Fruit fly (Drosophila melanogaster) whole organism, embryonic: Measurements from ENCODE around the gene pyd.

Experiments
- Abd-B ChIP-seq: fragments of 200-800 bp; sonication (Bioruptor generic); optimal IDR thresholded peaks from 2 replicates; lab custom pipeline; 2018; ENCODE audit warnings: missing biosample characterization, mild to moderate bottlenecking, missing genetic modification characterization, moderate library complexity
- Atf-2 ChIP-seq: fragments of 200-800 bp; sonication (Bioruptor generic); optimal IDR thresholded peaks from 2 replicates; lab custom pipeline; 2016; ENCODE audit warnings: missing biosample characterization, missing genetic modification characterization
- Atf3 ChIP-seq: fragments of 200-800 bp; sonication (Bioruptor generic); optimal IDR thresholded peaks from 3 replicates; lab custom pipeline; 2016; ENCODE audit warnings: missing biosample characterization, missing genetic modification characterization
- CG10431 ChIP-seq: fragments of 200-800 bp; sonication (Bioruptor generic); optimal IDR thresholded peaks from 3 replicates; lab custom pipeline; 2018; ENCODE audit warnings: missing biosample characterization, mild to moderate bottlenecking, missing genetic modification characterization
- CG11247 ChIP-seq: fragments of 200-800 bp; sonication (Bioruptor generic); IDR thresholded peaks from 2 replicates; pipeline ENCODE4 v1.3.6; 2022; ENCODE audit warnings: missing biosample characterization, missing genetic modification characterization
- CG11504 ChIP-seq: fragments of 200-800 bp; sonication (Bioruptor generic); optimal IDR thresholded peaks from 3 replicates; lab custom pipeline; 2019; ENCODE audit warnings: missing biosample characterization, mild to moderate bottlenecking, missing genetic modification characterization, moderate library complexity
- CG11560 ChIP-seq: fragments of 200-800 bp; sonication (Bioruptor generic); IDR thresholded peaks from 3 replicates; pipeline ENCODE4 v1.3.6; 2022; ENCODE audit warnings: missing biosample characterization, missing genetic modification characterization
- CG11723 ChIP-seq: fragments of 200-800 bp; sonication (Bioruptor generic); optimal IDR thresholded peaks from 2 replicates; lab custom pipeline; 2017; ENCODE audit warnings: missing biosample characterization, mild to moderate bottlenecking, missing genetic modification characterization
- CG1233 ChIP-seq: fragments of 200-800 bp; sonication (Bioruptor generic); optimal IDR thresholded peaks from 4 replicates; lab custom pipeline; 2018; ENCODE audit warnings: missing biosample characterization, mild to moderate bottlenecking, missing genetic modification characterization
- CG12391 ChIP-seq: fragments of 200-800 bp; sonication (Bioruptor generic); optimal IDR thresholded peaks from 3 replicates; lab custom pipeline; 2018; ENCODE audit warnings: missing biosample characterization, mild to moderate bottlenecking, missing genetic modification characterization, moderate library complexity
- CG15601 ChIP-seq: fragments of 200-800 bp; sonication (Bioruptor generic); optimal IDR thresholded peaks from 3 replicates; lab custom pipeline; 2019; ENCODE audit warnings: missing biosample characterization, mild to moderate bottlenecking, missing genetic modification characterization, moderate library complexity
- CG17186 ChIP-seq: fragments of 200-800 bp; sonication (Bioruptor generic); optimal IDR thresholded peaks from 3 replicates; lab custom pipeline; 2017; ENCODE audit warnings: missing biosample characterization, missing genetic modification reagents, missing genetic modification characterization
- CG17328 ChIP-seq: fragments of 200-800 bp; sonication (Bioruptor generic); IDR thresholded peaks from 2 replicates; pipeline ENCODE4 v1.3.6; 2022; ENCODE audit warnings: missing biosample characterization, missing genetic modification characterization
- CG2129 ChIP-seq: fragments of 200-800 bp; sonication (Bioruptor generic); IDR thresholded peaks from 2 replicates; pipeline ENCODE4 v1.3.6; 2022; ENCODE audit warnings: missing biosample characterization, missing genetic modification characterization; ENCODE audit not compliant: partially characterized antibody
- CG3163 ChIP-seq: fragments of 200-800 bp; sonication (Bioruptor generic); optimal IDR thresholded peaks from 3 replicates; lab custom pipeline; 2016; ENCODE audit warnings: missing biosample characterization, missing genetic modification characterization
- CG32532 ChIP-seq: fragments of 200-800 bp; sonication (Bioruptor generic); IDR thresholded peaks from 2 replicates; pipeline ENCODE4 v1.3.6; 2022; ENCODE audit warnings: missing biosample characterization, missing genetic modification characterization
- CG33213 ChIP-seq: fragments of 200-800 bp; sonication (Bioruptor generic); optimal IDR thresholded peaks from 3 replicates; lab custom pipeline; 2016; ENCODE audit warnings: missing biosample characterization, missing genetic modification characterization
- CG43689 ChIP-seq: fragments of 200-800 bp; sonication (Bioruptor generic); IDR thresholded peaks from 2 replicates; pipeline ENCODE4 v1.3.6; 2022; ENCODE audit warnings: missing biosample characterization, missing genetic modification characterization
- CG7987 ChIP-seq: fragments of 200-800 bp; sonication (Bioruptor generic); optimal IDR thresholded peaks from 2 replicates; lab custom pipeline; 2018; ENCODE audit warnings: missing biosample characterization, mild to moderate bottlenecking, missing genetic modification characterization, moderate library complexity
- CG9876 ChIP-seq: fragments of 200-800 bp; sonication (Bioruptor generic); optimal IDR thresholded peaks from 2 replicates; lab custom pipeline; 2016; ENCODE audit warnings: missing biosample characterization, missing genetic modification characterization
- ERR ChIP-seq: fragments of 200-800 bp; sonication (Bioruptor generic); optimal IDR thresholded peaks from 2 replicates; lab custom pipeline; 2016; ENCODE audit warnings: missing biosample characterization, missing genetic modification characterization
- GATAe ChIP-seq: fragments of 200-800 bp; sonication (Bioruptor generic); conservative IDR thresholded peaks from 2 replicates; pipeline ENCODE4 v1.3.6; 2022; ENCODE audit warnings: missing biosample characterization, missing genetic modification characterization
- Ravus ChIP-seq: fragments of 200-800 bp; sonication (Bioruptor generic); IDR thresholded peaks from 2 replicates; pipeline ENCODE4 v1.3.6; 2022; ENCODE audit warnings: missing biosample characterization, missing genetic modification characterization
- Sox100B ChIP-seq: fragments of 200-800 bp; sonication (Bioruptor generic); optimal IDR thresholded peaks from 3 replicates; lab custom pipeline; 2018; ENCODE audit warnings: missing biosample characterization, mild to moderate bottlenecking, missing genetic modification characterization
- ab ChIP-seq: fragments of 200-800 bp; sonication (Bioruptor generic); optimal IDR thresholded peaks from 2 replicates; lab custom pipeline; 2016; ENCODE audit warnings: missing biosample characterization, missing genetic modification characterization
- amos ChIP-seq: fragments of 200-800 bp; sonication (Bioruptor generic); IDR thresholded peaks from 2 replicates; pipeline ENCODE4 v1.3.6; 2022; ENCODE audit warnings: missing biosample characterization, missing genetic modification characterization; ENCODE audit not compliant: partially characterized antibody
- br ChIP-seq: fragments of >200 bp; optimal IDR thresholded peaks from 2 replicates; lab custom pipeline; 2017
- bsh ChIP-seq, 2 experiments: fragments of 200-800 bp; sonication (Bioruptor generic); optimal IDR thresholded peaks; 2 replicates each; lab custom pipeline; 2017 to 2018; ENCODE audit warnings: mild to moderate bottlenecking in 2 of 2, missing biosample characterization in 2 of 2, missing genetic modification characterization in 2 of 2, moderate library complexity in 1 of 2
- caup ChIP-seq: fragments of 200-800 bp; sonication (Bioruptor generic); optimal IDR thresholded peaks from 3 replicates; lab custom pipeline; 2017; ENCODE audit warnings: missing biosample characterization, mild to moderate bottlenecking, missing genetic modification characterization, moderate library complexity; ENCODE audit not compliant: severe bottlenecking
- dmrt99B ChIP-seq: fragments of 200-800 bp; sonication (Bioruptor generic); optimal IDR thresholded peaks from 2 replicates; lab custom pipeline; 2018; ENCODE audit warnings: missing biosample characterization, mild to moderate bottlenecking, missing genetic modification characterization, moderate library complexity
- ewg ChIP-seq: fragments of 200-800 bp; sonication (Bioruptor generic); optimal IDR thresholded peaks from 3 replicates; lab custom pipeline; 2017; ENCODE audit warnings: mild to moderate bottlenecking, missing biosample characterization, missing genetic modification reagents, missing genetic modification characterization
- gce ChIP-seq: fragments of 200-800 bp; sonication (Bioruptor generic); IDR thresholded peaks from 3 replicates; pipeline ENCODE4 v1.3.6; 2022; ENCODE audit warnings: missing biosample characterization, missing genetic modification characterization
- gcm ChIP-seq: fragments of 200-800 bp; sonication (Bioruptor generic); optimal IDR thresholded peaks from 2 replicates; lab custom pipeline; 2019; ENCODE audit warnings: missing biosample characterization, mild to moderate bottlenecking, missing genetic modification characterization, moderate library complexity
- hb ChIP-seq: fragments of 200-800 bp; sonication (Bioruptor generic); IDR thresholded peaks from 3 replicates; pipeline ENCODE4 v1.3.6; 2022; ENCODE audit warnings: missing biosample characterization, missing genetic modification characterization; ENCODE audit not compliant: partially characterized antibody
- hkb ChIP-seq, 2 experiments: fragments of 200-800 bp in 1 of 2; fragments of >200 bp in 1 of 2; sonication (Bioruptor generic) in 1 of 2; IDR thresholded peaks in 1 of 2; optimal IDR thresholded peaks in 1 of 2; 2 replicates each; pipeline versions ENCODE4 v1.3.6 to Lab custom; 2017 to 2022; ENCODE audit warnings: missing biosample characterization in 1 of 2, missing genetic modification characterization in 1 of 2
- jigr1 ChIP-seq: fragments of 200-800 bp; sonication (Bioruptor generic); IDR thresholded peaks from 3 replicates; pipeline ENCODE4 v1.3.6; 2022; ENCODE audit warnings: missing biosample characterization, missing genetic modification characterization
- ken ChIP-seq: fragments of 200-800 bp; sonication (Bioruptor generic); IDR thresholded peaks from 3 replicates; pipeline ENCODE4 v1.3.6; 2022; ENCODE audit warnings: missing biosample characterization, missing genetic modification characterization
- lab ChIP-seq: fragments of 200-800 bp; sonication (Bioruptor generic); optimal IDR thresholded peaks from 3 replicates; lab custom pipeline; 2017; ENCODE audit warnings: missing biosample characterization, missing genetic modification characterization, mild to moderate bottlenecking, moderate library complexity, missing genetic modification reagents
- pfk ChIP-seq: fragments of 200-800 bp; sonication (Bioruptor generic); optimal IDR thresholded peaks from 2 replicates; lab custom pipeline; 2018; ENCODE audit warnings: missing biosample characterization, mild to moderate bottlenecking, missing genetic modification characterization, moderate library complexity
- rib ChIP-seq: fragments of 200-800 bp; sonication (Bioruptor generic); IDR thresholded peaks from 2 replicates; pipeline ENCODE4 v1.3.6; 2022; ENCODE audit warnings: missing biosample characterization, missing genetic modification characterization
- slou ChIP-seq: fragments of 200-800 bp; sonication (Bioruptor generic); optimal IDR thresholded peaks from 3 replicates; lab custom pipeline; 2016; ENCODE audit warnings: missing biosample characterization, missing genetic modification characterization
- stwl ChIP-seq: fragments of 200-800 bp; sonication (Bioruptor generic); optimal IDR thresholded peaks from 3 replicates; lab custom pipeline; 2018; ENCODE audit warnings: missing biosample characterization, mild to moderate bottlenecking, missing genetic modification characterization, moderate library complexity
- tap ChIP-seq: fragments of 200-800 bp; optimal IDR thresholded peaks from 3 replicates; lab custom pipeline; 2019; ENCODE audit warnings: missing biosample characterization, mild to moderate bottlenecking, missing genetic modification characterization, moderate library complexity
- vvl ChIP-seq: fragments of 200-800 bp; sonication (Bioruptor generic); IDR thresholded peaks from 2 replicates; pipeline ENCODE4 v1.3.6; 2022; ENCODE audit warnings: missing biosample characterization, missing genetic modification characterization
- wek ChIP-seq: fragments of 200-800 bp; sonication (Bioruptor generic); optimal IDR thresholded peaks from 3 replicates; lab custom pipeline; 2018; ENCODE audit warnings: missing biosample characterization, mild to moderate bottlenecking, missing genetic modification characterization, moderate library complexity
- zfh1 ChIP-seq: fragments of 200-800 bp; sonication (Bioruptor generic); IDR thresholded peaks from 3 replicates; pipeline ENCODE4 v1.3.6; 2022; ENCODE audit warnings: missing biosample characterization, missing genetic modification characterization

The pyd gene

DNA sequence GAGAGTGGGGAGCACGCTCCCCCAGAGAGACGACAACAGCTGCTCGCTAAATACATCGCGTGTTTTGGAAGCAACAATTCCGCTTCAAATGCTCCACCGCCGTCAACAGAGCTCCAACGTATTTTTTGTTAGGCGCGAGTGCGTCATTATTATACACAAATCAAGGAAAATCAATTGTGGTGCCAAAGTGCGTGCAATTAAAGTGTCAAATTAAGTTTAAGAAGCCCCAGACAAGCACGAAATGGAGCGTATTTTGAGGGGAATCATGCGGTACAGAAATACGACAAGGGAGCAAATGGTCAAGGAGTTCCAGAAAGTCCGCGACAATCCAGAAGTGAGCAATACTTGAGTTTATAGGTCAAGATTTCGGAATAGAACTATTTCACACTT, 49.1 kb upstream of the pyd start, which contains the start of gene CAHbeta (continued):
- TF ChIP-seq wek (GFP tag; lab: Kevin White, UChicago) (no peak), pfk (GFP tag; lab: Kevin White, UChicago) (no peak), gce (GFP tag; lab: Robert Waterston, UW) (no peak), ERR (GFP tag; lab: Kevin White, UChicago) (no peak), CG11723 (no peak), CG15601 (tag; lab: Kevin White, UChicago) (no peak), CG17186 (GFP tag; lab: Kevin White, UChicago) (no peak), dmrt99B (tag; lab: Kevin White, UChicago) (no peak)

DNA sequence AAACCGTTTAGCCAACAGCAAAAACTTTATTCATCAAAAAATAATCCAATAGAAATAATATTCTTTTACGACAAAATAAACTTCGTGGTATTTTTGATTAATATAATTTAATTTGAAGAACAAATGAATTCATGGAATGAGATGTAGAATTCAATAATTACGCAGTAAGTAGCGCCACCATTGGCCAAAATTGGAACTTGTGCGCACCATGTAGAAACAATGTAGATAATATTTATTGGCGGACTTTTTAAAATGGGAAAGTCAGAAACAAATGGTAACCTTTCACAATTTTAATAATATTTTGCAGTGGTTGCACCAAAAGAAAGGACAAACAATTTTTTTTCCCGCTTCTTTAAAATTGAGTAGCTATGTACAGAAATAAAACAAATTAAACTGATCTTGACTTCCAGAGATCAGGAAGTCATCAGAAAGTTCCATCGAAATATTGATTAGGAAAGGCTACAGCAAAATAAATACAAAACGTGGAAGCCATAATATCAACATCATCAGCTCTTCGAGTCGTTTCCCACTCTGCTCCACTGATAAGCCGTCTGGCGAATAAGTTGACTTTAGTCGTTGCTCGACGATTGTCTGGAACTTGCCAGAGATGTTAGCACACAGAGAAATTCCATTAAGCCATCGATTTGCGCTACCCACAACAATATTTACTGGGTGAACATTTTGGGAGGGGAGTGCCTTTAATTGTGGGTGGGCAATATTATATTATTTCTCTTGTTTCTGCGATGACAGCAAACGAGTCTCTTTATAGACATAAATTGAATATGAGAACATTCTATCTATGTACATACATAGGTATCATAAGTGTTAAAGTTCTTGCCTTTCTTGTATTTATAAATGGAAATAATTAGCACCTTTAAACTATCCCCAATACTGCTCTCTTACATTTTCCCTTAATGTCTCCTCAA, 48.4 kb upstream of the pyd start:
- TF ChIP-seq CG9876 (GFP tag; lab: Kevin White, UChicago) (no peak), hb (GFP tag; lab: Robert Waterston, UW) (no peak), CG3163 (GFP tag; lab: Kevin White, UChicago) (peak; percentile 95), ewg (GFP tag; lab: Kevin White, UChicago) (no peak), CG43689 (GFP tag; lab: Robert Waterston, UW) (no peak), CG11247 (GFP tag; lab: Robert Waterston, UW) (no peak), Ravus (GFP tag; lab: Robert Waterston, UW) (no peak), CG7987 (no peak), amos (GFP tag; lab: Robert Waterston, UW) (peak; percentile 80), CG32532 (GFP tag; lab: Robert Waterston, UW) (peak; percentile 58; the same call in 1 of the 2 replicates), ab (GFP tag; lab: Kevin White, UChicago) (no peak), CG33213 (GFP tag; lab: Kevin White, UChicago) (peak; percentile 9), CG11504 (tag; lab: Kevin White, UChicago) (peak; percentile 65), br (no peak), jigr1 (GFP tag; lab: Robert Waterston, UW) (no peak), lab (peak; percentile 39), Atf-2 (GFP tag; lab: Kevin White, UChicago) (peak; percentile 14), Atf3 (GFP tag; lab: Kevin White, UChicago) (no peak), Sox100B (no peak), slou (GFP tag; lab: Kevin White, UChicago) (peak; percentile 25), stwl (tag; lab: Kevin White, UChicago) (peak; percentile 55), tap (tag; lab: Kevin White, UChicago) (no peak), ken (GFP tag; lab: Robert Waterston, UW) (0 out of 3 replicates have a peak, but pooled peaks have one; percentile 30), Abd-B (GFP tag; lab: Kevin White, UChicago) (no peak), CG1233 (GFP tag; lab: Kevin White, UChicago) (peak; percentile 6), CG17328 (GFP tag; lab: Robert Waterston, UW) (no peak), gcm (GFP tag; lab: Kevin White, UChicago) (no peak), CG10431 (no peak), bsh (GFP tag; optimal IDR thresholded peaks at IDR 0.05; lab: Kevin White, UChicago) (peak; percentile 8 to 11), GATAe (GFP tag; lab: Robert Waterston, UW) (no peak), CG11560 (tag; lab: Robert Waterston, UW) (no peak), pfk (GFP tag; lab: Kevin White, UChicago) (peak; percentile 18), vvl (GFP tag; lab: Robert Waterston, UW) (no peak; the same call in 1 of the 2 replicates), CG12391 (tag; lab: Kevin White, UChicago) (peak; percentile 3), zfh1 (GFP tag; lab: Robert Waterston, UW) (no peak; the same call in 2 of the 3 replicates), dmrt99B (tag; lab: Kevin White, UChicago) (no peak), hkb (optimal IDR thresholded peaks at IDR 0.05; lab: Kevin White, UChicago) (no peak), hkb (GFP tag; IDR thresholded peaks at IDR 0.05; lab: Robert Waterston, UW) (no peak), rib (0 out of 2 replicates have a peak, but pooled peaks have one; percentile 9), caup (GFP tag; lab: Kevin White, UChicago) (no peak), CG2129 (GFP tag; lab: Robert Waterston, UW) (no peak)
